Fruit fly (Drosophila melanogaster) S2 (cell line): Measurements from ENCODE around the gene Ogg1.

Experiments
- CG8478 ChIP-seq: fragments of >200 bp; optimal IDR thresholded peaks from 2 replicates; lab custom pipeline; 2018
- CTCF ChIP-seq, 2 experiments: fragments of >200 bp; optimal IDR thresholded peaks; 2 replicates each; lab custom pipeline; 2018

Gene Ogg1

DNA sequence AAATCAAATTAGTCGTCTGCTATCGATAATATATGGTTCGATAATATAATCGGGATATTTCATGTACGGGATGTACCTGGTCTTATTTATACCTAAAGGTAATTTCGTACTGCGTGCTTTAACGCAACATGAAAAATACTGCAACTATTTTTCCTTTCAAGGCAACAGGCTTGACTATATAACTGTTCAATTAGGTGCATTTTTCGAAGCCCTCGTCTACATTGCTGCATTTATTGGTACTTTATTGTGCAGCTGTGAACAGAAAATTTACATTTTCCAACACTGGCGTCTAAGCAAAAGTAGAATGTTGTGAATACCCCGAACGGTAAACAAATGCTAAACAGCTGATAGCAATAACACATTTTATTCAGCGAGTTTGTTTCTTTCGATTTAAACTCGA is at the start of gene Ogg1, which contains the start of gene Ppt1:
TSS of gene Ogg1 (plus strand) at position 325 of the 400 bp plus-strand sequence.
TSS of gene Ppt1 (minus strand) at position 225 of the 400 bp plus-strand sequence.
- TF ChIP-seq CTCF (optimal IDR thresholded peaks at IDR 0.05; lab: Kevin White, UChicago) = peak in 1 of 2 experiments; percentile 2
- TF ChIP-seq CG8478 (lab: Kevin White, UChicago) = no peak

DNA sequence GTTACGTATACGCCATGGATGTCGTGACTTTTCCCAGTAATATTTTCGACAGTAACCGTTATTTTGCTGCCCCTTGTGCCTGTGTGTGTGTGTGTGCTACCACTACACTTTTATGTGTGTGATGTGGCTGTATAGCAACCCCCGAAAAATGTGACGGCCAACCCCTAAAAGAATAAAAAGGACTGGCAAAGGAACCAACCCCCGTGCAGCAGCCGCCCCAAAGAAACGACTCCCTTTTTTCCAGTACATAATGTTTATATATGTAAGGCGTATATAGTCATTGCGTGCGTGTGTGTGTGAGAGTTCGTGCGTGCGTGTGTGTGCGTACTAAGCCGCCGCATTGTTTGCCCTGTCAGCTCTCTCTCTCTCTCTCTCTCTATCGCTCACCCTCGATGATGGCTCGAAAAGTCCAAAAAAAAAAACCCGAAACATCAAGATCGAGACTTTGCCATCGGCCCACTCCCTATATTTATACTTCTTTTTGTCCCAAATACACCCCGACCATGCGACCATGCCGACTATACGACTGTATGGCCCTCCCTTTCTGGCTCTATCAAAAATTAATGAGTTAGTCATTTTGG is 49.4 kb upstream of the Ogg1 start:
- TF ChIP-seq CG8478 (lab: Kevin White, UChicago) (no peak), CTCF (optimal IDR thresholded peaks at IDR 0.05; lab: Kevin White, UChicago) (no peak)

DNA sequence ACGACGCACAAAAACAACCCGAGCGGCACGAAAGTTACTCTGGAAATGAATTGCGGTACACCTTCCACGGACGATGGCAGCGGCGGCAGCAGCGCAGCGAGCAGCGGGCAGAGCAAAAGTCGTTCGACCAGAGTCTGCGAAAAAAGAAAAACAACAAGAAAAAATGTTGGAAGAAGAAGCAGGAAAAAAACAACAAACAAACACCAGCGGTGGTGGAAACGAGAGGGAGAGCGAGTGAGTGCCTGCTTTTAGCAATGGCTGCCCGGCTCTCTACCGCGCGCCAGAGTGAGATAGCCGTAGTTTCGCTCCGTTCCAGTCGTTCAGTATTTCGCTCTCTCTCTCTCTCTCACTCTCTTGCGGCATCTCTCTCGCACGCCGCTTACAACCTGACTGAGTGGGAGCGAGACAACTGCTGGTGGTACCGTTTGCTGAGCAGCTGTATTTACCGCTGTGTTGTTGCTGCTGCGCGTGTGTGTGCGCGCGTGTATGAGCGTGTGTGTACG is 39.4 kb upstream of the Ogg1 start, which contains the start of gene oc:
TSS of gene oc (minus strand) at position 51 of the 503 bp plus-strand sequence.
- peak; percentile 46 to 73 for TF ChIP-seq CTCF (optimal IDR thresholded peaks at IDR 0.05; lab: Kevin White, UChicago)
- TF ChIP-seq CG8478 (lab: Kevin White, UChicago) = peak; percentile 46

DNA sequence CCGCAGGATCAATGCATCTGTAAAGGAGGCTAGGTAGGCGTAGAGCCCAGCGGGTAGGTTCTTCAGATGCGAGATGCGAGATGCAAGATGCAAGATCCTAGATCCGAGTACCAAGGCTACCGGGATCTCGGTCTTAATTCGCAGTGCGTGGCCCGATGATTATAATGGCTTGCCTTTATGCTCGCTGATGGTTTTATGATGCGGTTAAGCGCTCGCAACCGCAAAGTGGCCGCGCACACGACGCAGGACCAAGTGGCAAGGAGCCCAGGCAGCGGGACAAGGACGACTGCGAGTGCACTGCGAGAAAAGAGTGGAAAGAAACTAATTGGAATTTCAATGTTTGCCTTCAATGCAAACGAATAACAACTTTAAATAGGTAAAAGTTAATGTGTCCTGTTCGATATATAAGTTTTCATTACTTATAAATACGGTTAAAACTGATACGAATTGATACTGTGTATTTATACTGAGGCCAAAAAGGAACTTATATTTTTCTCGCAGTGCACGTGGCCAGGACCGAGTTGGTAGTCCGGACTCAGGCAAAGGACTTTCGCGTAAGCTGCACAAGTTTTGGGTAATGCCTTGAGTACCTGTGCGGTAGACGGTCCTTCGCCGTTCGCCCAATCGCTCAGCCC is 36.1 kb upstream of the Ogg1 start:
- no peak for TF ChIP-seq CTCF (optimal IDR thresholded peaks at IDR 0.05; lab: Kevin White, UChicago)
- TF ChIP-seq CG8478 (lab: Kevin White, UChicago) = no peak

DNA sequence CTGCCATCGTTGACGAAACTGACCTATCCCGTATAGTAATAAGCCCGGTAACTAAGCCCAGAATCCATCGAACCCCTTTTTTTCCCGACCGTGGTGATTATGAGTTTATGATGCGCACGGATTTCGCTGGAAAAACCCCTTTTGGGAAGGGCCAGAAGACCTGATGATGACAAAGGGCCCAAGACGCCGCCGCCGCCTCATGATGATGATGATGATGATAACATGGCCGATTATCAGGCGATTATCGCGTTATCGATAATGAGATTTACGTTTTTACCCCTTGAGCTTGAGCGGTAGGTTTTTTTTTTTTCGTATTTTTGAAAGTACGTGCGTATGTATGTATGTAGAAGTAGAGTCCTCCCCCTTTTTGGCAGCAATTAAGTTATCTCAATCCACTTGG is 34.9 kb upstream of the Ogg1 start:
- TF ChIP-seq CTCF (optimal IDR thresholded peaks at IDR 0.05; lab: Kevin White, UChicago) = no peak
- no peak for TF ChIP-seq CG8478 (lab: Kevin White, UChicago)

DNA sequence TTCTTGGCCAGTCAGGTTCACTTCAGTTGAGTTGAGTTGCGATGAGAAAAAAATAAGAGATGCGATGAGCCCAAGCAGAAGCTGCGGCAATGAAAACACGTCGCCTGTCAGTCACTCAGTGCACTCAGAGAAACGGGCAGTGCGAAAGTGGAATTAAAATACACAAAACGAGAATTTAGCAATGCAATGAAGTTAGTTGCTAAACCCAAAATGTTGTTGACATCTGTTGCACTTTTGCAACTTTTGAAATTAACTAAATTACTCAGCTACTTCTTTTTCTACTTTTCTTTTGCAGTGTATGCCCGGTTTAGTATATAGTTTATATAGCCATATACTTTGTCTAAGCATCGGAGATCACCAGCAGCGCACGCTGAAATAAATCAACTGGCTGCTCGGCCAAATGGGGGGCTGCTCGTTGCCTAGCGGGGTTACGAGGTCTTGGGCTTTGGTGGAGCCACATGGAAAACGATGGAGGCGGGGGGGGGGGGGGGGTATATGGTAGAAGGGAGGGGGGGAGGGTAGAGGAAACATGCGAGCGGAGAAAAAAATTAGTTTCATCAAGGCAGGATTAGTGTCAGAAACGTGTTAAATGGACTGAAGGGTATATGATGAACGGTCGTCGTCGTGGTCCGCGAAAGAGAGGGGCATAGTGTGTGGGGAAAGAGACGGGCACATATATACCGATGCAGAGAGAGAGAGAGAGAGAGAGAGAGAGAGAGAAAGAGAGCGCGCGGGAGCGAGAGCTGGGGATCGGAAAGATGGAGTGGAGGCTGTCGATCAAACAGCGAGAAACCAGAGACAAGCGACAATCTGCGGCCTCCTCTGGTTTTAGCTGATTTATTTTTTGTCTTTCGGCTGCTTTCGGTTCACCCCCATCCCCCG is 33.3 kb upstream of the Ogg1 start:
- TF ChIP-seq CTCF (optimal IDR thresholded peaks at IDR 0.05; lab: Kevin White, UChicago) (no peak), CG8478 (lab: Kevin White, UChicago) (no peak)

DNA sequence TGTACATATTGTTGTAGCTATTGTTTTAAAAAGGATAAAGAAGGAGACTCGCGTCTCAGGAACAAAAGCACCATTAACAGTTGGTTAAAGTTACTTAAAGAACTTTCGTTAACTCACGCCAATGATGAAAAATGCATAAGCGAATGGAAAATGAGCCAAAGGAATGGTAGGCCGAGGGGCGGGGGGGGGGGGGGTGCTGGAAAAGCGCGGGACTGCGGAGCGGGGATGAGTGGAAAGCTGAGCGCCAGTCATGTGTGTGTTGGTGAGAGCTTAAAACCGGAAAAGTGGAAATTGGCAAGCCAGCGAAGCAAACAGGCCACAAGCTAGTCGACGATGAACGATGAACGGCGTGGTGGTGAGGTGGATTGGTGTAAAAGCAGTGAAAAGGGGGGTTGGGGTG is 32.1 kb upstream of the Ogg1 start:
- TF ChIP-seq CTCF (optimal IDR thresholded peaks at IDR 0.05; lab: Kevin White, UChicago) (no peak), CG8478 (lab: Kevin White, UChicago) (no peak)

DNA sequence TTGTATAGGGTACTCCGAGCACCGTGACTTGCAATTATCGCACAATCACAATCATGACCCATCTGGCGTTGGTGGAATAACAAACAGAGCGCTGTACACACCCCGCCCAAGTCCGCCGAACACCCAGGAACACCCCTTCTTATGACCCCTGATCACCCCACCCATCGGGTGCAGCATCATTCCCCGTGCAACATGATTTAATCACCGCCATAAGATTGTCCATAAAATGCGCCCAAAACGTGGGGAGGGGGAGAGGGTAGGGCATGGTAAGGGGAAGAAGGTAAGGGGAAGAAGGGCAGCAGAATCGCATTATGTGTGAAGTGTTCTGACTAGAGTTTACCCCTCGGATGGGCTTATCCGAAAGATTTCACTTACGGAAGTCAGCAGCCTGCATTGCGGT is 29.8 kb upstream of the Ogg1 start:
- TF ChIP-seq CG8478 (lab: Kevin White, UChicago) (no peak), CTCF (optimal IDR thresholded peaks at IDR 0.05; lab: Kevin White, UChicago) (no peak)

DNA sequence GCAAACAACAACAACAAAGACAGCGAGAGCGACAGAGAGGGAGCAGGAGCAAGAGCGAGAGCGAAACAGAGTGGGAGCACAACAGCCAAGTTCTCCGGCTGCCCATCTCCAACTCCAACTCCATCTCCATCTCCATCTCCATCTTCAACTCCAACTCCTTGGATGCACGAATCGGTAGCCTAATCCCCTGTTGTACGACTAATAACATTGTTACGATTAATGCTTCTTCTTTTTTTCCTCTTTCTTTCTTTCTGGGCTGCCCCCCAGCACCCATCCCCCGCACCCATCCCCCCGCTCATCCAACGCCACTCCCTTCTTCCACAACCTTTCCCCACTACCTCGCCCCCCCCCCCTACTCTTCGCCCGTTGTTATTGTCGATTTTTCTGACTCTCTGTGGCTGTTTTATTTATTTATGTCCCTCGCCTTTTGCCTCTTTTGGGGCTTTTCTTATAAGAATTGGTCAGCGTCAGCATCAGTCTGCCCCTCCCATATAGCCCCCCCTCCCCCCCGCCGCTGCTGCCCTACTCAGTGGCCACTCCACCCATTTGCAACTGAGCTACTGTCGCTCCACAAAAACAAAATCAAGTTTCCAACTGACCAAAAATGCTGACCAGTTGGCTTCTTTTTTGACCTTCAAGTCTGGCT is 28.8 kb upstream of the Ogg1 start:
- TF ChIP-seq CG8478 (lab: Kevin White, UChicago) = no peak
- TF ChIP-seq CTCF (optimal IDR thresholded peaks at IDR 0.05; lab: Kevin White, UChicago) = no peak

DNA sequence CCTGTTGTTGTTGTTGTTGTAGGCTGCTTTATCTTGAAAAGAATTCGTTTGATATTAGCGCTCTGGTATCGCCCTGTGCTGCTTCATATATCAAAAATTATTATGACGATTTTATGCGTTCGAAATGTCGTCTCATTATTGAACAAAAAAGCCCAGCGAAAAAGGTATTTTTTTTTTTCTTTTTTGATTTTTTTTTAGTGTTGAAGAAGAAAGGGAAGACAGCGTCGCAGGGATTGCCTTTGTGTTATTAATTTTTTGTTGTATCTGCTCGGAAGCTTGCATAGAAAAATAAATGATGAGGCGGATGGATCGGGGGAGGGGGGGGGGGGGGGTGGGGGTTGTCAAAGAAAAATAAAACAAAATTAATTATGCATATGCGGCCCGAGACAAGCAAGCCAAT is 27.9 kb upstream of the Ogg1 start:
- no peak for TF ChIP-seq CTCF (optimal IDR thresholded peaks at IDR 0.05; lab: Kevin White, UChicago)
- TF ChIP-seq CG8478 (lab: Kevin White, UChicago) = no peak

DNA sequence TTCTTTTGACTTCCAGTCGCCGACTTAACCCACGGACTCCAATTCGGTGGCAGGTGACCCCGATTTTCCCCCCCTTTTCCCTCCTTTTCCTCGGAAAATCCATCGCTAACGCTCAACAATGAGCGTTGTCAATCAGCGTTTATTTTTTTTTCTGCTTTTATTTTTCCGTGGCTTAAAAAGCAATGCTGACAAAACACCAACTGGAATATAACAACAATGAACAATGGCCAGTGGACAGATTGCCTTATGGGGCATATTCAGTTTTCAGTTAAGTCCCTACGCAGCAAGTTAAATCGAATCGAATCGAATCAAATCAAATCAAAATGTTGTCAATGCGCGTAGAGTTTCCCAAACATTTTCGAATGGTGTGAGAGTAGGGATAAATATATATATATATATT is 26.3 kb upstream of the Ogg1 start:
- TF ChIP-seq CTCF (optimal IDR thresholded peaks at IDR 0.05; lab: Kevin White, UChicago) = no peak
- no peak for TF ChIP-seq CG8478 (lab: Kevin White, UChicago)

DNA sequence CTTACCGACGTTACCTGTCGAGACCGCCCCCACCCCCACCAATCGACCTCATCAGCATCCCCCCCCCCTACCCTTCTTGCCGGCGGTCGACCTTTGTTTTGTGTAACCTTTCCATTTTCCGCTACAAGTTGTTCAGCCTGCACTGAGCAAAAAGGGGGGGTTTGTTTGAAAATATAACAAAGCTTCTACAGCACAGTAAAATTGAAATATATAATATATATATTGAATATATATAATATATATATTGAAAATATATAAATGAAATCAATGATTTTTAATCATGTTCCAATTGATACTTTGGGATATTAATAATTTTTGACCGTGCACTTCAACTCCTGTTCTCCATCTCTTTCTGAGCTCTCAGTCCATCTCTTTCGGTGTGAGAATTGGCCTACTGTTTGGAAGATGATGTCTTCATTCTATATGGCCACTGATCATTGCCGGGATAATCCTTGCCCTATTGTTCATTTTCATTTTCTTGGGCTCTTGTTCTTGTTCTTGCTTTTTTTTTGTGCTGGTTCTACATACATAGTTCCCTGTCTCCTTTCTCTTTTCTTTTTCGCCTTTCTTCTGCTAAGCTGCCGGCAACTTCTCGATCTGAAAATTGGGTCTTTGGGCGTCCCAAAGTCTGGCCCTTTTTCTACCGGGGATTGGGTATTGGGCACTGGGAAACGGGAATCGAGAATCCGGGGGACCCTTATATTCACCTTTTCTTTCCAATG is 24.4 kb upstream of the Ogg1 start:
- no peak for TF ChIP-seq CTCF (optimal IDR thresholded peaks at IDR 0.05; lab: Kevin White, UChicago)
- no peak for TF ChIP-seq CG8478 (lab: Kevin White, UChicago)

DNA sequence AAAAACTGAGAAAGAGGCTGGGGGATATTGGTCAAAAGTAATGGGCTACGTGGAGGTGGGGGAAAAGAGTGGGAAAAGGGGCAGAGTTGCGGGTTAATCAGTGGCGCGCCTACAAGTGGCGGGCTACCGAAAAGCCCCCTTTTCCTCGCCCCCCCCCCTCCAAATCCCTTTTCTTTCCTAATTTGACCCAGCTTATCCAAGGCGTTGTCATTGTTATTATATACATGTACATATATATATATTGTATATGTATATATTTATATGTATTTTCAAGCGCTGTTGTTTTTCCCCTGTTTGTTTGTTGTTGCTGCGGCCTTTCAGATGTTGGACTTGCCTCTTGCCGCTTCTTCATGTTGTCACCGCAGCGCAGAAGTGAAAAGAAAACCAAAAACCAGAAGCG is 23.1 kb upstream of the Ogg1 start:
- TF ChIP-seq CG8478 (lab: Kevin White, UChicago) = no peak
- TF ChIP-seq CTCF (optimal IDR thresholded peaks at IDR 0.05; lab: Kevin White, UChicago) = no peak

DNA sequence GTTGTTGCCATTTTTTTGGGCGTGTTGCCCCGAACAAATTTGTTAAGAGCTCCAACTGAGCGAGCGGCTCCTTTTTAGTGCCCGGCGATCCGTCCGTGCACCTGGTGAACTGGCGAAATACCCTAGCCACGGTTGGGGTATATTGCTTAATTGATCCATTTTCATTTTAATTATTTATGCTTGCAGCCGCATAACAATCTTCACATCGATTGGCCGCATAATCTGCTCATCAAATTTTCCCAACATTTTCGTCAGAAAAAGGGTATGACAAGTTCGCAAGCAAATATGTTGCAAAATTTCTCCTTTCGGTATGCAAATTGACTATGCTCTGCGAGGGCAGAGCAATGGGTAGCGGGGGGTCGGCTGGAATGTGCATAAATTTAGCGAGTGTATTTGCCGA is 22.4 kb upstream of the Ogg1 start:
- no peak for TF ChIP-seq CG8478 (lab: Kevin White, UChicago)
- no peak for TF ChIP-seq CTCF (optimal IDR thresholded peaks at IDR 0.05; lab: Kevin White, UChicago)
